Worm (Caenorhabditis elegans) whole organism, L3 larva: Measurements from ENCODE around the gene fbxa-152.

ENCODE experiments used
- R02D3.7 ChIP-seq: fragments of 150-350 bp; optimal IDR thresholded peaks from 2 replicates; lab custom pipeline; 2014; ENCODE audit warnings: missing biosample characterization, missing genetic modification characterization
- fkh-10 ChIP-seq: sonication (generic microtip); optimal IDR thresholded peaks from 2 replicates; lab custom pipeline; 2017; ENCODE audit warnings: missing biosample characterization, missing genetic modification reagents, missing genetic modification characterization
- mdl-1 ChIP-seq: fragments of 150-350 bp; optimal IDR thresholded peaks from 2 replicates; lab custom pipeline; 2014; ENCODE audit warnings: missing biosample characterization, missing genetic modification characterization
- nhr-76 ChIP-seq: fragments of 150-350 bp; sonication (generic microtip); optimal IDR thresholded peaks from 5 replicates; lab custom pipeline; 2014; ENCODE audit warnings: missing biosample characterization, missing genetic modification characterization
- snpc-4 ChIP-seq: fragments of 150-350 bp; optimal IDR thresholded peaks from 2 replicates; lab custom pipeline; 2014; ENCODE audit warnings: missing biosample characterization, missing genetic modification characterization
- ztf-11 ChIP-seq: fragments of 150-350 bp; optimal IDR thresholded peaks from 2 replicates; lab custom pipeline; 2014; ENCODE audit warnings: missing biosample characterization, missing genetic modification characterization

DNA sequence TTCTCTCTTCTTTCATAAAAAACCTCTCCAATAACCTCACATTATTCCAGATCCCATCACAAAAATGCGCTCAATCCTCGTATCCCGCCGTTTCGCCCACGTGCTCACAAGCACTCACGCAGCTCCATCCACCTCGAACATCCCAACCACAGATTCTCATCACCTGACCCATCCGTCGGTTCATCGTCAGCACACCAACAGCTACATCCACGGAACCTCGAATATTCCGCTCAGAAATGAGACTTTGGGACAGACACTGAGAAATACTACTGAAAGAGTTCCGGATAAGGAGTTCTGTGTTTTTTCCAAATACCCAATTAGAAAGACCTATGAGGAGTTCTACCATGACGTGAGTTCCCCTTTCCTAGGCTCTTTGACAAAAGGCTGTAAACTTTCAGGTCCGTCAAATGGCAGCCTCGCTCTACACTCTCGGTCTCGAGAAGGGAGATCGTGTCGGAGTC, 34.8 kb downstream of the fbxa-152 start, which contains the start of gene acs-2:
- TF ChIP-seq R02D3.7 (tag; lab: Kevin White, UChicago) (no peak), snpc-4 (tag; lab: Kevin White, UChicago) (no peak), mdl-1 (tag; lab: Kevin White, UChicago) (no peak), nhr-76 (tag; lab: Kevin White, UChicago) (no peak), fkh-10 (no peak), ztf-11 (tag; lab: Kevin White, UChicago) (no peak)
